Fruit fly (Drosophila melanogaster): ENCODE results near the gene SdhBL.
A peak's percentile ranks its signal among the peaks of the same experiment; 100 is the strongest.

SdhBL gene

DNA sequence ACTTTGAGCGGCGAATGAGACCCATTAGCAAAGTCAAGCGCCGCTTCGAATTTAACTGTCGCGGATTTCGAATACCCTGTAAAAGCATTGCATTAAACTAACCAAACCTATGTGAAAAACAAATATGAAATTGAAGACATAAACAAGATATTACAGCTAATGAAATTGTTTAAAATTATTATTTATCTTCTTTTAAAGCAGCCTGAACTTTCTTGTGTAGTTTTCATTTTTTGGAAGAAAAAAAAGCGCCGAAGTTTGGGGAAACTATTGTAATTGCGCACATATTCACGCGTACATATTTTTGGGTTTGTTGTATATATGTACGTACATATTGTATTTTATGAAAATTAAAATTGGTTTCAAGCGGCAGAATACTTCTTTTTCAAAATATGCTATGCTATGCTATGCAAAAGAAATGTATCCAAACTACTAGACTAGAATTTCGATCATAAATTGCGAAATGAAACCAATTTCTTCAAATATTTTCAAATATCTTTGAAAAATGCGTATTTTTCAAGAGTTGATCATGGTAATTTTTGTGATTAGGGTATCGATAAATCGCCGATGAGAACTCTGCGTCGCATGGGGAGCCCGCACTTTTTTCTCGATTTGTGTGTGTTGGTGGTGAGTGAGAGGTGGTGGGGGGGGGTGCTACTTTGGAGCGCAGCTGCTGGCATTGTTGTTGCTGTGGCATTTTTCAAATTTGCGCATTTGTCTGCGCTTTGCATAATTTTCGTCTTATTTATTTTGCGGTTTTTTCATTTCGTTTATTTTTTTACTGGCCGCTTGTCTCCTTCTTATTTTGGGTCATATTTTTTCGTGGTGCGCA, 32.3 kb downstream of the SdhBL start (continued):
- TF ChIP-seq rgr (GFP tag; optimal IDR thresholded peaks at IDR 0.05) (no peak), sage (GFP tag; optimal IDR thresholded peaks at IDR 0.05) (no peak)

- TF ChIP-seq N (GFP tag; optimal IDR thresholded peaks at IDR 0.05): no peak
- TF ChIP-seq h (GFP tag; optimal IDR thresholded peaks at IDR 0.05): peak; percentile 53
- TF ChIP-seq CG9705 (GFP tag; optimal IDR thresholded peaks at IDR 0.05): peak; percentile 74
- peak; percentile 91 for TF ChIP-seq Sp1 (GFP tag; optimal IDR thresholded peaks at IDR 0.05)
- peak; percentile 88 for TF ChIP-seq psq (GFP tag; optimal IDR thresholded peaks at IDR 0.05)
- TF ChIP-seq Jra (GFP tag; optimal IDR thresholded peaks at IDR 0.05): no peak
- no peak for TF ChIP-seq Hr83 (GFP tag; optimal IDR thresholded peaks at IDR 0.05; ENCODE audit: poor library complexity, severe bottlenecking)
- TF ChIP-seq pan (optimal IDR thresholded peaks at IDR 0.05): no peak
- TF ChIP-seq HLH106 (tag; optimal IDR thresholded peaks at IDR 0.05): peak; percentile 89
- no peak for TF ChIP-seq Dif (GFP tag; optimal IDR thresholded peaks at IDR 0.05; ENCODE audit: partially characterized antibody)
- TF ChIP-seq Vsx2 (GFP tag; optimal IDR thresholded peaks at IDR 0.05; ENCODE audit: partially characterized antibody): no peak
- TF ChIP-seq woc (GFP tag; optimal IDR thresholded peaks at IDR 0.05): peak; percentile 59
- no peak for TF ChIP-seq jim (GFP tag; optimal IDR thresholded peaks at IDR 0.05)
- peak; percentile 51 for TF ChIP-seq OdsH (GFP tag; optimal IDR thresholded peaks at IDR 0.05)
- no peak for TF ChIP-seq lola (GFP tag; optimal IDR thresholded peaks at IDR 0.05)
- TF ChIP-seq br (GFP tag; optimal IDR thresholded peaks at IDR 0.05): peak; percentile 11
- TF ChIP-seq Dfd (GFP tag; optimal IDR thresholded peaks at IDR 0.05): peak; percentile 14
- TF ChIP-seq Myc (optimal IDR thresholded peaks at IDR 0.05): no peak
- TF ChIP-seq GATAd (GFP tag; optimal IDR thresholded peaks at IDR 0.05): no peak
- TF ChIP-seq ey (GFP tag; optimal IDR thresholded peaks at IDR 0.05): peak; percentile 16
- TF ChIP-seq foxo (GFP tag; optimal IDR thresholded peaks at IDR 0.05): peak in 1 of 2 experiments; percentile 78
- peak; percentile 64 for TF ChIP-seq rgr (GFP tag; optimal IDR thresholded peaks at IDR 0.05)
- no peak for TF ChIP-seq sage (GFP tag; optimal IDR thresholded peaks at IDR 0.05)
- TF ChIP-seq dmrt93B (GFP tag; optimal IDR thresholded peaks at IDR 0.05): peak; percentile 80
- peak; percentile 68 for TF ChIP-seq fru (GFP tag; optimal IDR thresholded peaks at IDR 0.05)
- TF ChIP-seq Rel (GFP tag; optimal IDR thresholded peaks at IDR 0.05): no peak
- TF ChIP-seq Rel (tag; optimal IDR thresholded peaks at IDR 0.05): peak; percentile 35
Measured at dm6 chrX:18928608-18929059, 34.4 kb downstream of the SdhBL start.

dm6 chrX:18929430-18929829, 35.2 kb downstream of the SdhBL start:
- TF ChIP-seq psq (GFP tag; optimal IDR thresholded peaks at IDR 0.05) (no peak), brk (GFP tag; optimal IDR thresholded peaks at IDR 0.05) (no peak), foxo (GFP tag; optimal IDR thresholded peaks at IDR 0.05) (peak in 1 of 2 experiments; percentile 20), Dfd (GFP tag; optimal IDR thresholded peaks at IDR 0.05) (no peak), HLH106 (tag; optimal IDR thresholded peaks at IDR 0.05) (peak; percentile 48), Hnf4 (GFP tag; optimal IDR thresholded peaks at IDR 0.05) (no peak), dmrt93B (GFP tag; optimal IDR thresholded peaks at IDR 0.05) (peak; percentile 37), OdsH (GFP tag; optimal IDR thresholded peaks at IDR 0.05) (peak; percentile 1), Sp1 (GFP tag; optimal IDR thresholded peaks at IDR 0.05) (peak; percentile 58), pan (optimal IDR thresholded peaks at IDR 0.05) (peak; percentile 43), jim (GFP tag; optimal IDR thresholded peaks at IDR 0.05) (no peak)

DNA sequence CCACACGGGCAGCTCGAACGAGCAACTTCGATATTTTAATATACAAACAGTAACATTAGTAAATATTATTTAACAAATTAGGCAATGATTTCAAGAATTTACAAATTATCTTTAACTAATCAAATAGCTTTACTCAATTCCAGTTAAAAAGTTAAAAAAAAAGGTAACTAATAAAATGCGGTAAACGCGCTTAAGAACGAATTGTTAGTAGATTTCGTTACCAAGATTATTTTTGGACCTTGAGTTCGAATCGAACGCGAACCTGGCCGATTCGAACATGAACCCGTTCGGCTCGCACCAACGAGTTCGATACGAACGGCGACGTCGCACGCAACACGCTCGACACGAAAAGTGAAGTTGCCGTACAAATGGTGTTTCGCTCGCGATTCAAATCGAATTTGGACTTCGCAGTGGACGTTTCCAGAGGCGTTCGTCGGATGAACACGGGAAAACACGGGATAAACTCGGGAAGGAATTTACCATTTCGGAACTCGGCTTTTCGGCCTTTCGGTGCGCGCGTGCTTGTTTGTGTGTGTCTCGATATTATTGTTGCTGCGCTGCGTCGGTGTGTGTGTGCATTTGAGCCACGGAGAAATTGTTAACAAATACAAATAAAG, 35.8 kb downstream of the SdhBL start, which contains the start of gene CG43759:
TSS of gene CG43759 (plus strand) at position 390 of the 617 bp plus-strand sequence.
- TF ChIP-seq Rel (GFP tag; optimal IDR thresholded peaks at IDR 0.05) (no peak), Rel (tag; optimal IDR thresholded peaks at IDR 0.05) (peak; percentile 23), woc (GFP tag; optimal IDR thresholded peaks at IDR 0.05) (peak; percentile 23), Hnf4 (GFP tag; optimal IDR thresholded peaks at IDR 0.05) (peak; percentile 22), Hr78 (GFP tag; optimal IDR thresholded peaks at IDR 0.05) (no peak), dsf (GFP tag; optimal IDR thresholded peaks at IDR 0.05; ENCODE audit: borderline replicate concordance) (no peak), sage (GFP tag; optimal IDR thresholded peaks at IDR 0.05) (no peak), Dif (GFP tag; optimal IDR thresholded peaks at IDR 0.05; ENCODE audit: partially characterized antibody) (peak; percentile 27), CG32264 (GFP tag; optimal IDR thresholded peaks at IDR 0.05) (no peak), tai (GFP tag; optimal IDR thresholded peaks at IDR 0.05) (peak; percentile 29), Hr83 (GFP tag; optimal IDR thresholded peaks at IDR 0.05; ENCODE audit: poor library complexity, severe bottlenecking) (peak; percentile 4)
